Fruit fly (Drosophila melanogaster): Measurements from ENCODE around the gene Pgd.

dm6 chrX:2161020-2161419, 16.1 kb downstream of the Pgd start:
- TF ChIP-seq usp (GFP tag; optimal IDR thresholded peaks at IDR 0.05) (no peak), Jra (GFP tag; optimal IDR thresholded peaks at IDR 0.05) (no peak), foxo (GFP tag; optimal IDR thresholded peaks at IDR 0.05) (no peak), OdsH (GFP tag; optimal IDR thresholded peaks at IDR 0.05) (no peak), lola (GFP tag; optimal IDR thresholded peaks at IDR 0.05) (no peak), brk (GFP tag; optimal IDR thresholded peaks at IDR 0.05) (no peak), N (GFP tag; optimal IDR thresholded peaks at IDR 0.05) (no peak), pan (optimal IDR thresholded peaks at IDR 0.05) (no peak), fru (GFP tag; optimal IDR thresholded peaks at IDR 0.05) (no peak), ey (GFP tag; optimal IDR thresholded peaks at IDR 0.05) (no peak)

All from whole organism, wandering third instar larva.